Fruit fly (Drosophila melanogaster) whole organism, embryonic: ENCODE measurements around the gene Etfb.

ENCODE experiments used
- Antp ChIP-seq: fragments of 200-800 bp; sonication (Bioruptor generic); optimal IDR thresholded peaks from 3 replicates; lab custom pipeline; 2016; ENCODE audit warnings: missing biosample characterization, missing genetic modification characterization
- CG12236 ChIP-seq: fragments of 200-800 bp; sonication (Bioruptor generic); optimal IDR thresholded peaks from 2 replicates; lab custom pipeline; 2016; ENCODE audit warnings: missing biosample characterization, missing genetic modification characterization
- CG13287 ChIP-seq: fragments of 200-800 bp; sonication (Bioruptor generic); IDR thresholded peaks from 2 replicates; pipeline ENCODE4 v1.3.6; 2022; ENCODE audit warnings: missing biosample characterization, missing genetic modification characterization; ENCODE audit not compliant: partially characterized antibody
- CG15269 ChIP-seq: fragments of 200-800 bp; sonication (Bioruptor generic); optimal IDR thresholded peaks from 2 replicates; lab custom pipeline; 2018; ENCODE audit warnings: missing biosample characterization, mild to moderate bottlenecking, missing genetic modification characterization, moderate library complexity
- CG15479 ChIP-seq: fragments of 200-800 bp; sonication (Bioruptor generic); optimal IDR thresholded peaks from 3 replicates; lab custom pipeline; 2019; ENCODE audit warnings: missing biosample characterization, mild to moderate bottlenecking, missing genetic modification characterization, moderate library complexity
- CG15601 ChIP-seq: fragments of 200-800 bp; sonication (Bioruptor generic); optimal IDR thresholded peaks from 3 replicates; lab custom pipeline; 2019; ENCODE audit warnings: missing biosample characterization, mild to moderate bottlenecking, missing genetic modification characterization, moderate library complexity
- CG15696 ChIP-seq: fragments of 200-800 bp; sonication (Bioruptor generic); optimal IDR thresholded peaks from 2 replicates; lab custom pipeline; 2019; ENCODE audit warnings: missing biosample characterization, mild to moderate bottlenecking, missing genetic modification characterization, moderate library complexity
- CG1792 ChIP-seq: fragments of 200-800 bp; sonication (Bioruptor generic); optimal IDR thresholded peaks from 2 replicates; lab custom pipeline; 2016; ENCODE audit warnings: missing biosample characterization, missing genetic modification characterization
- CG18619 ChIP-seq: fragments of 200-800 bp; sonication (Bioruptor generic); optimal IDR thresholded peaks from 3 replicates; lab custom pipeline; 2017; ENCODE audit warnings: missing biosample characterization, mild to moderate bottlenecking, missing genetic modification characterization
- CG3281 ChIP-seq: fragments of 200-800 bp; sonication (Bioruptor generic); optimal IDR thresholded peaks from 3 replicates; lab custom pipeline; 2017; ENCODE audit warnings: missing biosample characterization, mild to moderate bottlenecking, missing genetic modification characterization
- CG4707 ChIP-seq: fragments of 200-800 bp; sonication (Bioruptor generic); optimal IDR thresholded peaks from 2 replicates; lab custom pipeline; 2018; ENCODE audit warnings: missing biosample characterization, mild to moderate bottlenecking, missing genetic modification characterization, moderate library complexity
- CG6272 ChIP-seq: fragments of 200-800 bp; sonication (Bioruptor generic); IDR thresholded peaks from 2 replicates; pipeline ENCODE4 v1.3.6; 2022; ENCODE audit warnings: missing biosample characterization, missing genetic modification characterization
- CG6791 ChIP-seq: fragments of 200-800 bp; sonication (Bioruptor generic); IDR thresholded peaks from 3 replicates; pipeline ENCODE4 v1.3.6; 2022; ENCODE audit warnings: missing biosample characterization, missing genetic modification characterization; ENCODE audit not compliant: partially characterized antibody
- CG7745 ChIP-seq: fragments of 200-800 bp; sonication (Bioruptor generic); optimal IDR thresholded peaks from 2 replicates; lab custom pipeline; 2018; ENCODE audit warnings: missing biosample characterization, mild to moderate bottlenecking, missing genetic modification characterization, moderate library complexity
- CG7786 ChIP-seq: fragments of 200-800 bp; sonication (Bioruptor generic); optimal IDR thresholded peaks from 2 replicates; lab custom pipeline; 2016; ENCODE audit warnings: missing biosample characterization, missing genetic modification characterization
- CG7963 ChIP-seq: fragments of 200-800 bp; sonication (Bioruptor generic); IDR thresholded peaks from 3 replicates; pipeline ENCODE4 v1.3.6; 2022; ENCODE audit warnings: missing biosample characterization, missing genetic modification characterization; ENCODE audit not compliant: partially characterized antibody
- CG9932 ChIP-seq: fragments of 200-800 bp; sonication (Bioruptor generic); IDR thresholded peaks from 2 replicates; pipeline ENCODE4 v1.3.6; 2022; ENCODE audit warnings: missing biosample characterization, missing genetic modification characterization
- Camta ChIP-seq: fragments of 200-800 bp; sonication (Bioruptor generic); optimal IDR thresholded peaks from 2 replicates; lab custom pipeline; 2016; ENCODE audit warnings: missing biosample characterization, missing genetic modification characterization
- CrebB ChIP-seq: fragments of 200-800 bp; sonication (Bioruptor generic); optimal IDR thresholded peaks from 3 replicates; lab custom pipeline; 2018; ENCODE audit warnings: missing biosample characterization, mild to moderate bottlenecking, missing genetic modification characterization
- Fer1 ChIP-seq: fragments of 200-800 bp; sonication (Bioruptor generic); optimal IDR thresholded peaks from 2 replicates; lab custom pipeline; 2017; ENCODE audit warnings: missing biosample characterization, mild to moderate bottlenecking, missing genetic modification characterization
- Gsc ChIP-seq: fragments of 200-800 bp; sonication (Bioruptor generic); IDR thresholded peaks from 2 replicates; pipeline ENCODE4 v1.3.6; 2022; ENCODE audit warnings: missing biosample characterization, missing genetic modification characterization
- Mrtf ChIP-seq: fragments of 200-800 bp; sonication (Bioruptor generic); IDR thresholded peaks from 3 replicates; pipeline ENCODE4 v1.3.6; 2022; ENCODE audit warnings: missing biosample characterization, missing genetic modification characterization
- NFAT ChIP-seq: fragments of 200-800 bp; sonication (Bioruptor generic); IDR thresholded peaks from 2 replicates; pipeline ENCODE4 v1.3.6; 2022; ENCODE audit warnings: missing biosample characterization, missing genetic modification characterization
- PHDP ChIP-seq: fragments of 200-800 bp; sonication (Bioruptor generic); optimal IDR thresholded peaks from 3 replicates; lab custom pipeline; 2018; ENCODE audit warnings: missing biosample characterization, mild to moderate bottlenecking, missing genetic modification characterization, moderate library complexity
- Ravus ChIP-seq: fragments of 200-800 bp; sonication (Bioruptor generic); IDR thresholded peaks from 2 replicates; pipeline ENCODE4 v1.3.6; 2022; ENCODE audit warnings: missing biosample characterization, missing genetic modification characterization
- Rfx ChIP-seq: fragments of 200-800 bp; sonication (Bioruptor generic); IDR thresholded peaks from 2 replicates; pipeline ENCODE4 v1.3.6; 2022; ENCODE audit warnings: missing biosample characterization, missing genetic modification characterization
- Scr ChIP-seq: fragments of 200-800 bp; sonication (Bioruptor generic); IDR thresholded peaks from 2 replicates; pipeline ENCODE4 v1.3.6; 2022; ENCODE audit warnings: missing biosample characterization, missing genetic modification characterization; ENCODE audit not compliant: partially characterized antibody
- Sox100B ChIP-seq: fragments of 200-800 bp; sonication (Bioruptor generic); optimal IDR thresholded peaks from 3 replicates; lab custom pipeline; 2018; ENCODE audit warnings: missing biosample characterization, mild to moderate bottlenecking, missing genetic modification characterization
- Stat92E ChIP-seq, 3 experiments: fragments of >200 bp in 2 of 3; fragments of 200-800 bp in 1 of 3; sonication (Bioruptor generic) in 1 of 3; optimal IDR thresholded peaks; 2 replicates each; lab custom pipeline; 2017 to 2019; ENCODE audit warnings: missing biosample characterization in 3 of 3, missing genetic modification characterization in 3 of 3, mild to moderate bottlenecking in 1 of 3, moderate library complexity in 1 of 3
- YL-1 ChIP-seq: fragments of 200-800 bp; sonication (Bioruptor generic); optimal IDR thresholded peaks from 3 replicates; lab custom pipeline; 2017; ENCODE audit warnings: missing biosample characterization, mild to moderate bottlenecking, missing genetic modification characterization
- abd-A ChIP-seq: fragments of 200-800 bp; sonication (Bioruptor generic); optimal IDR thresholded peaks from 3 replicates; lab custom pipeline; 2019; ENCODE audit warnings: missing biosample characterization, mild to moderate bottlenecking, missing genetic modification characterization, moderate library complexity
- bowl ChIP-seq: fragments of 200-800 bp; sonication (Bioruptor generic); IDR thresholded peaks from 2 replicates; pipeline ENCODE4 v1.3.6; 2022; ENCODE audit warnings: missing biosample characterization, missing genetic modification characterization
- br ChIP-seq: fragments of >200 bp; optimal IDR thresholded peaks from 2 replicates; lab custom pipeline; 2017
- caup ChIP-seq: fragments of 200-800 bp; sonication (Bioruptor generic); optimal IDR thresholded peaks from 3 replicates; lab custom pipeline; 2017; ENCODE audit warnings: missing biosample characterization, mild to moderate bottlenecking, missing genetic modification characterization, moderate library complexity; ENCODE audit not compliant: severe bottlenecking
- cg ChIP-seq: fragments of 200-800 bp; sonication (Bioruptor generic); optimal IDR thresholded peaks from 3 replicates; lab custom pipeline; 2019; ENCODE audit warnings: missing biosample characterization, mild to moderate bottlenecking, missing genetic modification characterization, moderate library complexity
- fd64A ChIP-seq: fragments of 200-800 bp; sonication (Bioruptor generic); optimal IDR thresholded peaks from 3 replicates; lab custom pipeline; 2018; ENCODE audit warnings: missing biosample characterization, mild to moderate bottlenecking, missing genetic modification characterization
- gsb ChIP-seq: fragments of 200-800 bp; sonication (Bioruptor generic); IDR thresholded peaks from 2 replicates; pipeline ENCODE4 v1.3.6; 2022; ENCODE audit warnings: missing biosample characterization, missing genetic modification characterization
- gsb-n ChIP-seq: fragments of 200-800 bp; sonication (Bioruptor generic); optimal IDR thresholded peaks from 3 replicates; lab custom pipeline; 2018; ENCODE audit warnings: missing biosample characterization, mild to moderate bottlenecking, missing genetic modification characterization
- inv ChIP-seq: fragments of 200-800 bp; sonication (Bioruptor generic); IDR thresholded peaks from 2 replicates; pipeline ENCODE4 v1.3.6; 2022; ENCODE audit warnings: missing biosample characterization, missing genetic modification characterization; ENCODE audit not compliant: partially characterized antibody
- jumu ChIP-seq: fragments of 200-800 bp; sonication (Bioruptor generic); optimal IDR thresholded peaks from 3 replicates; lab custom pipeline; 2016; ENCODE audit warnings: missing biosample characterization, missing genetic modification characterization
- kni ChIP-seq: fragments of 200-800 bp; sonication (Bioruptor generic); optimal IDR thresholded peaks from 3 replicates; lab custom pipeline; 2017; ENCODE audit warnings: mild to moderate bottlenecking, missing biosample characterization, missing genetic modification reagents, missing genetic modification characterization
- odd ChIP-seq: fragments of 200-800 bp; sonication (Bioruptor generic); optimal IDR thresholded peaks from 2 replicates; lab custom pipeline; 2017; ENCODE audit warnings: missing biosample characterization, mild to moderate bottlenecking, missing genetic modification characterization
- ro ChIP-seq: fragments of 200-800 bp; sonication (Bioruptor generic); IDR thresholded peaks from 2 replicates; pipeline ENCODE4 v1.3.6; 2022; ENCODE audit warnings: missing biosample characterization, missing genetic modification characterization
- sim ChIP-seq: fragments of 200-800 bp; sonication (Bioruptor generic); IDR thresholded peaks from 2 replicates; pipeline ENCODE4 v1.3.6; 2022; ENCODE audit warnings: missing biosample characterization, missing genetic modification characterization
- stc ChIP-seq: fragments of 200-800 bp; sonication (Bioruptor generic); IDR thresholded peaks from 2 replicates; pipeline ENCODE4 v1.3.6; 2022; ENCODE audit warnings: missing biosample characterization, missing genetic modification characterization
- tgo ChIP-seq: fragments of 200-800 bp; sonication (Bioruptor generic); IDR thresholded peaks from 3 replicates; pipeline ENCODE4 v1.3.6; 2022; ENCODE audit warnings: missing biosample characterization, missing genetic modification characterization
- tio ChIP-seq: fragments of 200-800 bp; sonication (Bioruptor generic); optimal IDR thresholded peaks from 2 replicates; lab custom pipeline; 2017; ENCODE audit warnings: missing biosample characterization, missing genetic modification characterization, inconsistent platforms
- tll ChIP-seq, 2 experiments: fragments of 200-800 bp in 1 of 2; fragments of >200 bp in 1 of 2; sonication (Bioruptor generic) in 1 of 2; optimal IDR thresholded peaks; 2 replicates each; lab custom pipeline; 2017 to 2019; ENCODE audit warnings: missing biosample characterization in 2 of 2, missing genetic modification characterization in 2 of 2, mild to moderate bottlenecking in 1 of 2, moderate library complexity in 1 of 2

Gene Etfb

DNA sequence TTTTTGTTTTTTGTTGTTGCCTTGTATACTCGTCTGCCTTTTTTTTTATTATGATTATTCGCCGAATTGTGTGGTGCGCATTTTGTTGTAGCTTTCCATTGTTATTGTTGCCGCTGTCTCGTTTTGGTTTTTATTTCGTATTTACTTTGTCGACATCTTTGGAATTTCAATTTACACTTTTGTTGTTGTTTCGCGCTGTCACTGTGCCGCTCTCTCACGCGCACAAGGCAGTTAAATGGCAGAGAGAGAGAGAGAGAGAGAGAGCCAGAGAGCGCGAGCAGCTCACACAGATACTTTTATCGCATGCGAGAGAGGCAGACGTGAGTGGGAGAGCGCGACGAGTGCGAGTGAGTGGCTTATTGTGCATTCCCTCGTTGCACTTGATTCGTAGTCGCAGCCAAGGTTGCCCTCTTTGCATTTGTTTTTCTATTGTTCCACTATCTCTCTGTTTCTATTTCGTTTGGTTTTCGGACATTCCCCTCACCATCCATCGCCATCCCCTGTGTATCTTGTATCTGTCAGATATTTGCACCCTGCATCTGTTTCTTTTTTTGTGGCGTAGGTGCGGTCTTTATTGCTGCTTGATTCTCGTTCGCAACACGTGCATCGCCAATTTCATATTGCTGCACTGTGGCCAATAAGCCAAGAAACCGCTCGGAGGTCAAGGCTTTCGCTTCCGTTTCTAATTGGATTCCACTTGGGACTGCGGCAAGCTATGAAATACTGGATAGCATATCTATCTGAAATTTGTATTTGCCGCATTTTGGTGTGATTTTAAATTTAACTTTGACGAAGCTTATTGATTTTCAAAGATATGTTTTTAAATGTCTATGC, 28.2 kb downstream of the Etfb start (continued):
- TF ChIP-seq ro (no peak), CG1792 (GFP tag; lab: Kevin White, UChicago) (no peak), Gsc (GFP tag; lab: Robert Waterston, UW) (no peak), Rfx (peak; percentile 25; the same call in 1 of the 2 replicates), YL-1 (GFP tag; lab: Kevin White, UChicago) (peak; percentile 8), br (lab: Kevin White, UChicago) (no peak), bowl (no peak), CG7963 (GFP tag; lab: Robert Waterston, UW) (no peak), CG3281 (GFP tag; lab: Kevin White, UChicago) (no peak), CG7786 (no peak), odd (no peak), CrebB (tag; lab: Kevin White, UChicago) (peak; percentile 56), jumu (GFP tag; lab: Kevin White, UChicago) (no peak), cg (GFP tag; lab: Kevin White, UChicago) (peak; percentile 82), CG15269 (tag; lab: Kevin White, UChicago) (no peak), CG6272 (GFP tag; lab: Robert Waterston, UW) (no peak), CG12236 (GFP tag; lab: Kevin White, UChicago) (no peak), stc (peak; percentile 10; the same call in 1 of the 2 replicates), tgo (GFP tag; lab: Robert Waterston, UW) (no peak), Ravus (GFP tag; lab: Robert Waterston, UW) (no peak), CG6791 (peak; percentile 19; the same call in 1 of the 3 replicates), CG15696 (tag; lab: Kevin White, UChicago) (peak; percentile 16), CG4707 (GFP tag; lab: Kevin White, UChicago) (peak; percentile 22), CG9932 (GFP tag; lab: Robert Waterston, UW) (no peak), sim (GFP tag; lab: Robert Waterston, UW) (no peak), CG7745 (tag; lab: Kevin White, UChicago) (peak; percentile 8), Sox100B (GFP tag; lab: Kevin White, UChicago) (no peak), fd64A (GFP tag; lab: Kevin White, UChicago) (peak; percentile 25), caup (GFP tag; lab: Kevin White, UChicago) (no peak), Fer1 (GFP tag; lab: Kevin White, UChicago) (peak; percentile 38), CG18619 (GFP tag; lab: Kevin White, UChicago) (no peak), NFAT (peak; percentile 3; the same call in 1 of the 2 replicates), Stat92E (GFP tag; optimal IDR thresholded peaks at IDR 0.05; lab: Kevin White, UChicago) (peak in 1 of 3 experiments; percentile 15), gsb-n (tag; lab: Kevin White, UChicago) (no peak), gsb (GFP tag; lab: Robert Waterston, UW) (no peak), inv (GFP tag; lab: Robert Waterston, UW) (no peak), Antp (GFP tag; lab: Kevin White, UChicago) (no peak), Scr (GFP tag; lab: Robert Waterston, UW) (peak; percentile 43; the same call in 1 of the 2 replicates), Mrtf (GFP tag; lab: Robert Waterston, UW) (no peak), kni (GFP tag; lab: Kevin White, UChicago) (peak; percentile 46), abd-A (tag; lab: Kevin White, UChicago) (peak; percentile 76), CG15479 (GFP tag; lab: Kevin White, UChicago) (peak; percentile 88), tio (no peak), CG13287 (GFP tag; lab: Robert Waterston, UW) (peak; percentile 50; the same call in 1 of the 2 replicates), CG15601 (tag; lab: Kevin White, UChicago) (peak; percentile 25), PHDP (tag; lab: Kevin White, UChicago) (peak; percentile 4), tll (GFP tag; optimal IDR thresholded peaks at IDR 0.05; lab: Kevin White, UChicago) (no peak), Camta (no peak)
